Worm (Caenorhabditis elegans): Measurements from ENCODE around the gene hmgs-1.
A peak's percentile ranks its signal among the peaks of the same experiment; 100 is the strongest.

Gene hmgs-1

ce11 chrV:5705510-5705909 lies 21.1 kb upstream of the hmgs-1 start, which contains the start of gene peli-1:
TSS of gene peli-1 (plus strand) at chrV:5705810.
- TF ChIP-seq unc-62 (GFP tag; optimal IDR thresholded peaks at IDR 0.05) (no peak), rnt-1 (tag; optimal IDR thresholded peaks at IDR 0.05) (no peak), pax-3 (tag; optimal IDR thresholded peaks at IDR 0.05) (no peak), lir-3 (tag; optimal IDR thresholded peaks at IDR 0.05; ENCODE audit: poor library complexity) (no peak), zag-1 (tag; optimal IDR thresholded peaks at IDR 0.05) (no peak), ztf-4 (tag; optimal IDR thresholded peaks at IDR 0.05) (no peak), nhr-90 (tag; optimal IDR thresholded peaks at IDR 0.05; ENCODE audit: poor library complexity) (no peak), isw-1 (GFP tag; IDR thresholded peaks at IDR 0.05) (no peak)

- TF ChIP-seq pax-3 (tag; optimal IDR thresholded peaks at IDR 0.05), result peak; percentile 73
- TF ChIP-seq alr-1 (tag; optimal IDR thresholded peaks at IDR 0.05; ENCODE audit: borderline replicate concordance), result no peak
- TF ChIP-seq nhr-19 (GFP tag; conservative IDR thresholded peaks at IDR 0.05), result 0 out of 2 replicates have a peak, but pooled peaks have one; percentile 12
- TF ChIP-seq egl-13 (tag; optimal IDR thresholded peaks at IDR 0.05), result peak; percentile 24
- no peak for TF ChIP-seq unc-130 (tag; optimal IDR thresholded peaks at IDR 0.05)
- peak; percentile 66 for TF ChIP-seq nhr-71 (tag; optimal IDR thresholded peaks at IDR 0.05)
- peak; percentile 91 for TF ChIP-seq dsc-1 (tag; optimal IDR thresholded peaks at IDR 0.05)
- peak; percentile 37 for TF ChIP-seq nhr-47 (tag; optimal IDR thresholded peaks at IDR 0.05)
- TF ChIP-seq sox-4 (tag; optimal IDR thresholded peaks at IDR 0.05), result peak; percentile 43
- no peak for TF ChIP-seq fkh-10 (GFP tag; optimal IDR thresholded peaks at IDR 0.05)
- TF ChIP-seq fos-1 (tag; optimal IDR thresholded peaks at IDR 0.05), result peak; percentile 11
- TF ChIP-seq blmp-1 (tag; optimal IDR thresholded peaks at IDR 0.05), result no peak
- peak; percentile 85 for TF ChIP-seq fkh-8 (tag; optimal IDR thresholded peaks at IDR 0.05)
- no peak for TF ChIP-seq sptf-1 (tag; optimal IDR thresholded peaks at IDR 0.05)
Observed at ce11 chrV:5704467-5704866, 20.1 kb upstream of the hmgs-1 start.

- TF ChIP-seq blmp-1 (tag; optimal IDR thresholded peaks at IDR 0.05) (peak; percentile 84), lsy-2 (tag; optimal IDR thresholded peaks at IDR 0.05) (peak; percentile 13 to 36), elt-3 (tag; optimal IDR thresholded peaks at IDR 0.05) (peak in 3 of 6 experiments; percentile 39 to 84 (median 62)), ama-1 (optimal IDR thresholded peaks at IDR 0.05) (peak; percentile 77), nhr-19 (GFP tag; conservative IDR thresholded peaks at IDR 0.05) (peak; percentile 11), nhr-90 (tag; optimal IDR thresholded peaks at IDR 0.05; ENCODE audit: poor library complexity) (peak; percentile 36), ztf-4 (tag; optimal IDR thresholded peaks at IDR 0.05) (peak; percentile 8), nhr-47 (tag; optimal IDR thresholded peaks at IDR 0.05) (peak; percentile 38), nhr-71 (tag; optimal IDR thresholded peaks at IDR 0.05) (peak; percentile 28), efl-1 (optimal IDR thresholded peaks at IDR 0.05) (no peak), efl-1 (GFP tag; optimal IDR thresholded peaks at IDR 0.05 in 1 of 2) (peak in 1 of 2 experiments; percentile 69), zag-1 (tag; optimal IDR thresholded peaks at IDR 0.05) (no peak), tlp-1 (tag; optimal IDR thresholded peaks at IDR 0.05) (no peak), nhr-20 (tag; optimal IDR thresholded peaks at IDR 0.05) (peak; percentile 47), sptf-1 (tag; optimal IDR thresholded peaks at IDR 0.05) (no peak), lin-14 (GFP tag; optimal IDR thresholded peaks at IDR 0.05) (peak; percentile 61)
Observed at ce11 chrV:5701106-5701505, 16.7 kb upstream of the hmgs-1 start.

- TF ChIP-seq ceh-63 (GFP tag; optimal IDR thresholded peaks at IDR 0.05) (no peak), nhr-12 (tag; optimal IDR thresholded peaks at IDR 0.05) (no peak), lin-35 (GFP tag; optimal IDR thresholded peaks at IDR 0.05) (no peak), nhr-11 (tag; optimal IDR thresholded peaks at IDR 0.05) (no peak), fos-1 (tag; optimal IDR thresholded peaks at IDR 0.05) (no peak), efl-3 (GFP tag; optimal IDR thresholded peaks at IDR 0.05) (no peak), blmp-1 (tag; optimal IDR thresholded peaks at IDR 0.05) (peak; percentile 74), unc-98 (GFP tag; IDR thresholded peaks at IDR 0.05) (no peak), sox-4 (tag; optimal IDR thresholded peaks at IDR 0.05) (no peak), ama-1 (optimal IDR thresholded peaks at IDR 0.05) (peak; percentile 75), efl-1 (optimal IDR thresholded peaks at IDR 0.05) (no peak), efl-1 (GFP tag; optimal IDR thresholded peaks at IDR 0.05 in 1 of 2) (no peak), isw-1 (GFP tag; IDR thresholded peaks at IDR 0.05) (no peak), ztf-4 (tag; optimal IDR thresholded peaks at IDR 0.05) (no peak), lsy-2 (tag; optimal IDR thresholded peaks at IDR 0.05) (peak in 1 of 2 experiments; percentile 11), fkh-4 (tag; optimal IDR thresholded peaks at IDR 0.05; ENCODE audit: borderline replicate concordance) (no peak), C16A3.4 (tag; optimal IDR thresholded peaks at IDR 0.05) (no peak), lin-15B (tag; optimal IDR thresholded peaks at IDR 0.05) (no peak), fkh-10 (GFP tag; optimal IDR thresholded peaks at IDR 0.05) (no peak), mef-2 (tag; optimal IDR thresholded peaks at IDR 0.05) (no peak), ceh-82 (tag; optimal IDR thresholded peaks at IDR 0.05) (no peak), unc-86 (tag; optimal IDR thresholded peaks at IDR 0.05) (no peak), elt-3 (tag; optimal IDR thresholded peaks at IDR 0.05) (peak in 1 of 6 experiments; percentile 49), zip-4 (GFP tag; optimal IDR thresholded peaks at IDR 0.05) (no peak), jun-1 (tag; optimal IDR thresholded peaks at IDR 0.05) (no peak), nhr-71 (tag; optimal IDR thresholded peaks at IDR 0.05) (no peak), grh-1 (GFP tag; IDR thresholded peaks at IDR 0.05) (0 out of 2 replicates have a peak, but pooled peaks have one; percentile 4)
Observed at ce11 chrV:5699835-5700441, 15.5 kb upstream of the hmgs-1 start, which contains the start of gene clec-1. TSS of gene clec-1 (plus strand) at chrV:5700154.

All from whole organism, L1 larva.